Fruit fly (Drosophila melanogaster): ENCODE results near the gene Rcd-1.

Rcd-1 gene

DNA sequence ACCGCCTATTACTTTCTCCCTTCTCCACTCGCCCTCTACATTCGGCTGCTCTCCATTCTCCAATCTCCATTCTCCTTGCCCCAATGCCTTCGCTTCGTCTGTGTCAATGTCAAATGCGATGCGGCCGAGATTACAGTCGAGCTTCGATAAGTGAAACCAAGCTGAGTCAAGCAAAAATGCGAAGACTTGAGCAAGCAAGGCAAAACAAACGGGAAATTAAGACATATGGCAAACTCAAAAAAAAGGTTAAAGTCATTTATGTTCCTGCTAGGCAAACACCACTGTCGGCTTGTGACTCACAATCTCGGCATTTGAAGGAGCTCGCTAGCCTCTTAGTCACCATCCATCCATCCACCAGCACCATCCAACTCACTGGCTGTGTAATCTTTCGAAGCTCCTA lies 29.8 kb downstream of the Rcd-1 start (continued):
- TF ChIP-seq Dad (GFP tag; optimal IDR thresholded peaks at IDR 0.05) = peak; percentile 97
- TF ChIP-seq dimm (GFP tag; IDR thresholded peaks at IDR 0.05) = peak; percentile 93
- TF ChIP-seq sd (tag; optimal IDR thresholded peaks at IDR 0.05) = peak; percentile 99
- peak; percentile 96 for TF ChIP-seq CG17912 (GFP tag; optimal IDR thresholded peaks at IDR 0.05)
- TF ChIP-seq dan (GFP tag; IDR thresholded peaks at IDR 0.05) = peak; percentile 91
- TF ChIP-seq CG7271 (tag; optimal IDR thresholded peaks at IDR 0.05) = peak; percentile 59
- TF ChIP-seq cwo (GFP tag; optimal IDR thresholded peaks at IDR 0.05) = peak; percentile 86
- TF ChIP-seq CG30403 (GFP tag; optimal IDR thresholded peaks at IDR 0.05) = peak; percentile 97
- peak; percentile 95 for TF ChIP-seq lab (GFP tag; optimal IDR thresholded peaks at IDR 0.05)
- peak; percentile 94 for TF ChIP-seq ranshi (GFP tag; IDR thresholded peaks at IDR 0.05)
- peak; percentile 59 for TF ChIP-seq stwl (tag; optimal IDR thresholded peaks at IDR 0.05)
- TF ChIP-seq CG4404 (GFP tag; IDR thresholded peaks at IDR 0.05) = peak; percentile 92
- no peak for TF ChIP-seq Dll (GFP tag; IDR thresholded peaks at IDR 0.05; ENCODE audit: partially characterized antibody)
- TF ChIP-seq pfk (GFP tag; optimal IDR thresholded peaks at IDR 0.05) = peak; percentile 13
- peak; percentile 91 for TF ChIP-seq HHEX (GFP tag; optimal IDR thresholded peaks at IDR 0.05)
- TF ChIP-seq CG10462 (GFP tag; optimal IDR thresholded peaks at IDR 0.05) = peak; percentile 94
- peak; percentile 78 for TF ChIP-seq CG6765 (GFP tag; optimal IDR thresholded peaks at IDR 0.05)
- TF ChIP-seq CG17361 (GFP tag; IDR thresholded peaks at IDR 0.05) = peak; percentile 92
- peak; percentile 84 for TF ChIP-seq CG4328 (GFP tag; optimal IDR thresholded peaks at IDR 0.05)
- peak; percentile 94 for TF ChIP-seq CG4424 (GFP tag; optimal IDR thresholded peaks at IDR 0.05)
- peak; percentile 89 for TF ChIP-seq Dbx (GFP tag; IDR thresholded peaks at IDR 0.05)
- no peak for TF ChIP-seq nau (GFP tag; optimal IDR thresholded peaks at IDR 0.05)
- peak; percentile 90 for TF ChIP-seq slou (GFP tag; optimal IDR thresholded peaks at IDR 0.05)
- TF ChIP-seq org-1 (GFP tag; optimal IDR thresholded peaks at IDR 0.05) = peak; percentile 96
- peak; percentile 57 for TF ChIP-seq cas (GFP tag; IDR thresholded peaks at IDR 0.05)
- TF ChIP-seq CG9437 (GFP tag; optimal IDR thresholded peaks at IDR 0.05) = peak; percentile 86
- TF ChIP-seq CG6683 (GFP tag; optimal IDR thresholded peaks at IDR 0.05) = peak; percentile 78
- no peak for TF ChIP-seq Sox100B (GFP tag; optimal IDR thresholded peaks at IDR 0.05)
- TF ChIP-seq Trl (optimal IDR thresholded peaks at IDR 0.05) = no peak
- TF ChIP-seq Trl (GFP tag; optimal IDR thresholded peaks at IDR 0.05) = peak; percentile 98
- TF ChIP-seq Taf1 (GFP tag; IDR thresholded peaks at IDR 0.05) = peak; percentile 87
- no peak for TF ChIP-seq ato (GFP tag; IDR thresholded peaks at IDR 0.05; ENCODE audit: partially characterized antibody)
- TF ChIP-seq ham (GFP tag; IDR thresholded peaks at IDR 0.05) = peak; percentile 77
- TF ChIP-seq Hmx (GFP tag; optimal IDR thresholded peaks at IDR 0.05) = no peak
- peak; percentile 92 for TF ChIP-seq HmgD (GFP tag; optimal IDR thresholded peaks at IDR 0.05)
- TF ChIP-seq CG10959 (GFP tag; IDR thresholded peaks at IDR 0.05) = peak; percentile 97
- TF ChIP-seq Dp (GFP tag; optimal IDR thresholded peaks at IDR 0.05) = peak; percentile 12
- TF ChIP-seq CG5180 (GFP tag; optimal IDR thresholded peaks at IDR 0.05) = peak; percentile 74
- TF ChIP-seq jing (GFP tag; optimal IDR thresholded peaks at IDR 0.05) = peak; percentile 93
- TF ChIP-seq crol (GFP tag; IDR thresholded peaks at IDR 0.05) = peak; percentile 72
- peak; percentile 94 for TF ChIP-seq so (GFP tag; IDR thresholded peaks at IDR 0.05)
- TF ChIP-seq CG14014 (GFP tag; IDR thresholded peaks at IDR 0.05) = peak; percentile 96
- TF ChIP-seq trh (GFP tag; optimal IDR thresholded peaks at IDR 0.05) = peak; percentile 93
- TF ChIP-seq Optix (GFP tag; IDR thresholded peaks at IDR 0.05) = peak; percentile 97
- TF ChIP-seq CG14710 (tag; optimal IDR thresholded peaks at IDR 0.05) = peak; percentile 92
- peak; percentile 78 for TF ChIP-seq CG31365 (tag; optimal IDR thresholded peaks at IDR 0.05)
- TF ChIP-seq CG31388 (GFP tag; optimal IDR thresholded peaks at IDR 0.05) = peak; percentile 73
- TF ChIP-seq Myb (GFP tag; optimal IDR thresholded peaks at IDR 0.05) = peak; percentile 90
- TF ChIP-seq Tbp (GFP tag; optimal IDR thresholded peaks at IDR 0.05) = no peak
- TF ChIP-seq Usf (GFP tag; optimal IDR thresholded peaks at IDR 0.05) = peak; percentile 97
- TF ChIP-seq CG14441 (GFP tag; IDR thresholded peaks at IDR 0.05) = peak; percentile 92
- TF ChIP-seq HmgZ (tag; optimal IDR thresholded peaks at IDR 0.05) = peak; percentile 98

Measured in whole organism, embryonic.